Worm (Caenorhabditis elegans) whole organism, midembryonic: ENCODE data around the gene srw-115.

Experiments
- T22C8.4 ChIP-seq: fragments of 200-800 bp; sonication (Bioruptor generic); IDR thresholded peaks from 2 replicates; pipeline ENCODE4 v1.3.6; 2022; ENCODE audit warnings: missing genetic modification characterization, missing compliant biosample characterization
- cog-1 ChIP-seq: sonication (generic microtip); optimal IDR thresholded peaks from 2 replicates; lab custom pipeline; 2016; ENCODE audit warnings: missing genetic modification characterization, missing compliant biosample characterization
- ztf-23 ChIP-seq: fragments of 200-800 bp; sonication (Bioruptor generic); IDR thresholded peaks from 2 replicates; pipeline ENCODE4 v1.3.6; 2022; ENCODE audit warnings: missing genetic modification reagents, missing genetic modification characterization, missing compliant biosample characterization

- TF ChIP-seq T22C8.4 (no peak), cog-1 (tag; lab: Kevin White, UChicago) (no peak), ztf-23 (GFP tag; lab: Robert Waterston, UW) (no peak)
Observed at ce11 chrV:3034236-3034635, 40.5 kb upstream of the srw-115 start, which contains the start of gene srw-8.
